Worm (Caenorhabditis elegans) whole organism, L1 larva: Measurements from ENCODE around the gene C17F4.12.
"Not testable (repeated sequence)": the region's sequence is repeated elsewhere in the genome, so short reads cannot be mapped to it uniquely, and the experiment has no call there.

Experiments
- C04F5.9 ChIP-seq: sonication (generic microtip); optimal IDR thresholded peaks from 2 replicates; lab custom pipeline; 2016; ENCODE audit warnings: missing genetic modification characterization, missing compliant biosample characterization
- C34B4.2 ChIP-seq: sonication (generic microtip); optimal IDR thresholded peaks from 2 replicates; lab custom pipeline; 2017; ENCODE audit warnings: mild to moderate bottlenecking, missing genetic modification characterization, missing compliant biosample characterization
- alr-1 ChIP-seq: fragments of 200-800 bp; sonication (Bioruptor generic); optimal IDR thresholded peaks from 2 replicates; lab custom pipeline; 2018; ENCODE audit warnings: borderline replicate concordance, mild to moderate bottlenecking, missing genetic modification characterization, missing compliant biosample characterization
- aly-2 ChIP-seq: fragments of 150-350 bp; optimal IDR thresholded peaks from 2 replicates; lab custom pipeline; 2014; ENCODE audit warnings: missing biosample characterization, missing genetic modification characterization
- blmp-1 ChIP-seq: fragments of 150-350 bp; optimal IDR thresholded peaks from 2 replicates; lab custom pipeline; 2014; ENCODE audit warnings: missing biosample characterization, missing genetic modification characterization
- ceh-8 ChIP-seq: fragments of 200-800 bp; sonication (Bioruptor generic); optimal IDR thresholded peaks from 2 replicates; lab custom pipeline; 2018; ENCODE audit warnings: mild to moderate bottlenecking, missing genetic modification characterization, moderate library complexity, missing compliant biosample characterization
- ceh-88 ChIP-seq: fragments of 200-800 bp; sonication (Bioruptor generic); IDR thresholded peaks from 2 replicates; pipeline ENCODE4 v1.3.6; 2022; ENCODE audit warnings: missing genetic modification characterization, missing compliant biosample characterization
- ces-1 ChIP-seq: fragments of 150-350 bp; optimal IDR thresholded peaks from 2 replicates; lab custom pipeline; 2014; ENCODE audit warnings: missing biosample characterization, missing genetic modification reagents, missing genetic modification characterization
- efl-3 ChIP-seq: fragments of 200-800 bp; sonication (Bioruptor generic); optimal IDR thresholded peaks from 2 replicates; lab custom pipeline; 2018; ENCODE audit warnings: mild to moderate bottlenecking, missing genetic modification characterization, missing compliant biosample characterization
- egl-13 ChIP-seq: sonication (generic microtip); optimal IDR thresholded peaks from 2 replicates; lab custom pipeline; 2016; ENCODE audit warnings: missing genotype, missing genetic modification reagents, missing genetic modification characterization, missing compliant biosample characterization
- elt-3 ChIP-seq, 6 experiments: fragments of 150-350 bp in 1 of 6; sonication (generic microtip); optimal IDR thresholded peaks; 2 replicates each; lab custom pipeline; 2017 to 2018; ENCODE audit warnings: missing biosample characterization in 6 of 6, missing genetic modification characterization in 6 of 6, inconsistent platforms in 1 of 6
- ets-5 ChIP-seq: fragments of 200-800 bp; sonication (Bioruptor generic); IDR thresholded peaks from 2 replicates; pipeline ENCODE4 v1.3.6; 2022; ENCODE audit warnings: missing genetic modification characterization, missing compliant biosample characterization
- fkh-10 ChIP-seq: sonication (generic microtip); optimal IDR thresholded peaks from 2 replicates; lab custom pipeline; 2017; ENCODE audit warnings: missing biosample characterization, missing genetic modification reagents, missing genetic modification characterization
- fos-1 ChIP-seq: fragments of 150-350 bp; optimal IDR thresholded peaks from 2 replicates; lab custom pipeline; 2014; ENCODE audit warnings: missing biosample characterization, missing genetic modification characterization
- hlh-17 ChIP-seq: fragments of 200-800 bp; sonication (Bioruptor generic); optimal IDR thresholded peaks from 2 replicates; lab custom pipeline; 2018; ENCODE audit warnings: missing genetic modification characterization, mild to moderate bottlenecking, missing compliant biosample characterization, moderate library complexity, borderline replicate concordance
- hlh-4 ChIP-seq: sonication (generic microtip); optimal IDR thresholded peaks from 2 replicates; lab custom pipeline; 2016; ENCODE audit warnings: mild to moderate bottlenecking, missing genetic modification characterization, missing compliant biosample characterization
- irx-1 ChIP-seq: sonication (generic microtip); optimal IDR thresholded peaks from 2 replicates; lab custom pipeline; 2016; ENCODE audit warnings: missing genetic modification characterization, missing compliant biosample characterization
- isw-1 ChIP-seq: fragments of 200-800 bp; sonication (Bioruptor generic); IDR thresholded peaks from 2 replicates; pipeline ENCODE4 v1.3.6; 2022; ENCODE audit warnings: missing genetic modification characterization, missing compliant biosample characterization
- lin-13 ChIP-seq: fragments of 150-350 bp; optimal IDR thresholded peaks from 2 replicates; lab custom pipeline; 2014; ENCODE audit warnings: missing biosample characterization, missing genetic modification reagents, missing genetic modification characterization
- lin-14 ChIP-seq: fragments of 200-800 bp; sonication (Bioruptor generic); optimal IDR thresholded peaks from 2 replicates; lab custom pipeline; 2018; ENCODE audit warnings: mild to moderate bottlenecking, missing genetic modification characterization, moderate library complexity, missing compliant biosample characterization
- lsy-2 ChIP-seq, 2 experiments: fragments of 150-350 bp; optimal IDR thresholded peaks; 2 replicates each; lab custom pipeline; 2014; ENCODE audit warnings: missing biosample characterization in 2 of 2, missing genetic modification characterization in 2 of 2
- mep-1 ChIP-seq: fragments of 150-350 bp; optimal IDR thresholded peaks from 2 replicates; lab custom pipeline; 2014; ENCODE audit warnings: missing biosample characterization, missing genetic modification characterization
- nhr-28 ChIP-seq: fragments of 150-350 bp; optimal IDR thresholded peaks from 2 replicates; lab custom pipeline; 2014; ENCODE audit warnings: missing biosample characterization, missing genetic modification characterization
- nhr-47 ChIP-seq: sonication (generic microtip); optimal IDR thresholded peaks from 2 replicates; lab custom pipeline; 2016; ENCODE audit warnings: mild to moderate bottlenecking, missing genetic modification characterization, moderate library complexity, missing compliant biosample characterization
- nhr-84 ChIP-seq: sonication (generic microtip); optimal IDR thresholded peaks from 2 replicates; lab custom pipeline; 2017; ENCODE audit warnings: missing biosample characterization, missing genetic modification characterization
- pag-3 ChIP-seq: sonication (generic microtip); optimal IDR thresholded peaks from 2 replicates; lab custom pipeline; 2017; ENCODE audit warnings: missing genetic modification characterization, mild to moderate bottlenecking, missing compliant biosample characterization, antibody characterized with exemption, borderline replicate concordance; ENCODE audit not compliant: insufficient read depth
- pax-3 ChIP-seq: fragments of 200-800 bp; sonication (Bioruptor generic); optimal IDR thresholded peaks from 2 replicates; lab custom pipeline; 2018; ENCODE audit warnings: mild to moderate bottlenecking, missing genetic modification characterization, moderate library complexity, missing compliant biosample characterization
- rnt-1 ChIP-seq: sonication (generic microtip); optimal IDR thresholded peaks from 2 replicates; lab custom pipeline; 2016; ENCODE audit warnings: mild to moderate bottlenecking, missing genetic modification characterization, moderate library complexity, missing compliant biosample characterization
- snu-23 ChIP-seq: sonication (generic microtip); optimal IDR thresholded peaks from 2 replicates; lab custom pipeline; 2016; ENCODE audit warnings: missing genetic modification characterization, missing compliant biosample characterization
- sox-4 ChIP-seq: sonication (generic microtip); optimal IDR thresholded peaks from 2 replicates; lab custom pipeline; 2016; ENCODE audit warnings: missing genetic modification characterization, missing compliant biosample characterization
- sptf-1 ChIP-seq: fragments of 150-350 bp; optimal IDR thresholded peaks from 2 replicates; lab custom pipeline; 2014; ENCODE audit warnings: missing biosample characterization, missing genetic modification characterization
- sup-37 ChIP-seq: fragments of 200-800 bp; sonication (Bioruptor generic); optimal IDR thresholded peaks from 2 replicates; lab custom pipeline; 2018; ENCODE audit warnings: mild to moderate bottlenecking, missing genetic modification characterization, missing compliant biosample characterization
- tlp-1 ChIP-seq: fragments of 150-350 bp; optimal IDR thresholded peaks from 2 replicates; lab custom pipeline; 2014; ENCODE audit warnings: missing biosample characterization, missing genetic modification characterization
- unc-130 ChIP-seq: fragments of 150-350 bp; optimal IDR thresholded peaks from 2 replicates; lab custom pipeline; 2017; ENCODE audit warnings: missing biosample characterization, missing genetic modification characterization, inconsistent platforms
- unc-62 ChIP-seq: fragments of 150-350 bp; optimal IDR thresholded peaks from 2 replicates; lab custom pipeline; 2014; ENCODE audit warnings: missing biosample characterization, missing genetic modification reagents, missing genetic modification characterization
- unc-86 ChIP-seq: sonication (generic microtip); optimal IDR thresholded peaks from 2 replicates; lab custom pipeline; 2016; ENCODE audit warnings: missing genetic modification characterization, missing compliant biosample characterization
- vab-15 ChIP-seq: sonication (generic microtip); optimal IDR thresholded peaks from 2 replicates; lab custom pipeline; 2017; ENCODE audit warnings: missing genotype, mild to moderate bottlenecking, missing genetic modification characterization, missing compliant biosample characterization
- xbp-1 ChIP-seq: sonication (generic microtip); optimal IDR thresholded peaks from 2 replicates; lab custom pipeline; 2016; ENCODE audit warnings: missing genetic modification characterization, missing compliant biosample characterization
- zip-4 ChIP-seq: fragments of 200-800 bp; sonication (Bioruptor generic); optimal IDR thresholded peaks from 2 replicates; lab custom pipeline; 2018; ENCODE audit warnings: mild to moderate bottlenecking, missing genetic modification characterization, moderate library complexity, missing compliant biosample characterization

C17F4.12 gene

ce11 chrII:3202519-3202918, 41.5 kb downstream of the C17F4.12 start, which contains the start of gene sri-53:
sri-53 (minus strand) TSS chrII:3202619.
- TF ChIP-seq efl-3 (GFP tag; lab: Kevin White, UChicago) = no peak
- no peak for TF ChIP-seq isw-1 (GFP tag; lab: Robert Waterston, UW)
- no peak for TF ChIP-seq zip-4 (GFP tag; lab: Kevin White, UChicago)
- TF ChIP-seq pag-3 (tag; lab: Kevin White, UChicago) = no peak
- TF ChIP-seq sox-4 (tag; lab: Kevin White, UChicago) = no peak
- TF ChIP-seq ets-5 = no peak
- no peak for TF ChIP-seq lsy-2 (tag; optimal IDR thresholded peaks at IDR 0.05; lab: Kevin White, UChicago)
- no peak for TF ChIP-seq pax-3 (tag; lab: Kevin White, UChicago)
- no peak for TF ChIP-seq snu-23 (GFP tag; lab: Kevin White, UChicago)
- no peak for TF ChIP-seq mep-1 (tag; lab: Kevin White, UChicago)
- no peak for TF ChIP-seq unc-130 (tag; lab: Kevin White, UChicago)
- no peak for TF ChIP-seq fos-1 (tag; lab: Kevin White, UChicago)

ce11 chrII:3201242-3201641, 42.7 kb downstream of the C17F4.12 start, which contains the start of gene sri-48:
sri-48 (minus strand) TSS chrII:3201342.
- not testable (repeated sequence) for TF ChIP-seq hlh-17; egl-13 (tag; lab: Kevin White, UChicago); lin-14

ce11 chrII:3198998-3199397, 45.0 kb downstream of the C17F4.12 start, which contains the start of gene sri-51:
sri-51 (minus strand) TSS chrII:3199098.
- TF ChIP-seq rnt-1 (tag; lab: Kevin White, UChicago) (no peak), aly-2 (tag; lab: Kevin White, UChicago) (no peak), nhr-84 (tag; lab: Kevin White, UChicago) (no peak), sup-37 (no peak), unc-86 (tag; lab: Kevin White, UChicago) (no peak)

ce11 chrII:3196966-3197365, 47.0 kb downstream of the C17F4.12 start, which contains the start of gene gcy-15:
gcy-15 (minus strand) TSS chrII:3197066.
- TF ChIP-seq irx-1 (no peak), rnt-1 (tag; lab: Kevin White, UChicago) (no peak), tlp-1 (tag; lab: Kevin White, UChicago) (no peak), C04F5.9 (tag; lab: Kevin White, UChicago) (no peak), hlh-4 (tag; lab: Kevin White, UChicago) (no peak), fkh-10 (GFP tag; lab: Kevin White, UChicago) (no peak), ces-1 (GFP tag; lab: Kevin White, UChicago) (no peak), C34B4.2 (tag; lab: Kevin White, UChicago) (no peak), vab-15 (tag; lab: Kevin White, UChicago) (no peak), ceh-8 (GFP tag; lab: Kevin White, UChicago) (no peak), egl-13 (tag; lab: Kevin White, UChicago) (no peak), mep-1 (tag; lab: Kevin White, UChicago) (no peak), nhr-47 (tag; lab: Kevin White, UChicago) (no peak)

- TF ChIP-seq fkh-10 (GFP tag; lab: Kevin White, UChicago) (no peak), sptf-1 (tag; lab: Kevin White, UChicago) (no peak), alr-1 (tag; lab: Kevin White, UChicago) (no peak), lsy-2 (tag; optimal IDR thresholded peaks at IDR 0.05; lab: Kevin White, UChicago) (no peak), elt-3 (tag; optimal IDR thresholded peaks at IDR 0.05; lab: Kevin White, UChicago) (no peak), xbp-1 (no peak), blmp-1 (no peak), unc-62 (GFP tag; lab: Kevin White, UChicago) (no peak), zip-4 (GFP tag; lab: Kevin White, UChicago) (no peak), lin-13 (GFP tag; lab: Kevin White, UChicago) (no peak), C34B4.2 (tag; lab: Kevin White, UChicago) (no peak), nhr-28 (no peak), pag-3 (tag; lab: Kevin White, UChicago) (no peak), ceh-88 (GFP tag; lab: Robert Waterston, UW) (no peak)
- TF ChIP-seq, all 84 proteins: peak for 0
These were observed 48.2 kb downstream of the C17F4.12 start for ce11 chrII:3195739-3196138.
